Fruit fly (Drosophila melanogaster) whole organism, pupa: Measurements from ENCODE around the gene CG17193.

Experiments used
- CG10348 ChIP-seq: fragments of 200-800 bp; sonication (Bioruptor generic); IDR thresholded peaks from 2 replicates; pipeline ENCODE4 v1.3.6; 2022; ENCODE audit warnings: missing biosample characterization, missing genetic modification characterization
- CG12605 ChIP-seq: fragments of 200-800 bp; sonication (Bioruptor generic); IDR thresholded peaks from 2 replicates; pipeline ENCODE4 v1.3.6; 2022; ENCODE audit warnings: missing biosample characterization, missing genetic modification characterization
- CG13204 ChIP-seq: fragments of 200-800 bp; sonication (Bioruptor generic); optimal IDR thresholded peaks from 2 replicates; lab custom pipeline; 2018; ENCODE audit warnings: missing biosample characterization, mild to moderate bottlenecking, missing genetic modification characterization, moderate library complexity
- CG14655 ChIP-seq: fragments of 200-800 bp; sonication (Bioruptor generic); optimal IDR thresholded peaks from 3 replicates; lab custom pipeline; 2017; ENCODE audit warnings: mild to moderate bottlenecking, missing biosample characterization, missing genetic modification reagents, missing genetic modification characterization
- CG15710 ChIP-seq: fragments of 200-800 bp; sonication (Bioruptor generic); optimal IDR thresholded peaks from 2 replicates; lab custom pipeline; 2018; ENCODE audit warnings: missing biosample characterization, mild to moderate bottlenecking, missing genetic modification characterization, moderate library complexity
- CG17806 ChIP-seq: fragments of 200-800 bp; sonication (Bioruptor generic); optimal IDR thresholded peaks from 2 replicates; lab custom pipeline; 2018; ENCODE audit warnings: missing biosample characterization, mild to moderate bottlenecking, missing genetic modification characterization, moderate library complexity
- CG32121 ChIP-seq: fragments of 200-800 bp; sonication (Bioruptor generic); IDR thresholded peaks from 2 replicates; pipeline ENCODE4 v1.3.6; 2022; ENCODE audit warnings: missing biosample characterization, missing genetic modification characterization
- CG34367 ChIP-seq: fragments of 200-800 bp; sonication (Bioruptor generic); optimal IDR thresholded peaks from 2 replicates; lab custom pipeline; 2018; ENCODE audit warnings: missing biosample characterization, mild to moderate bottlenecking, missing genetic modification characterization
- CG4496 ChIP-seq: fragments of 200-800 bp; sonication (Bioruptor generic); IDR thresholded peaks from 3 replicates; pipeline ENCODE4 v1.3.6; 2022; ENCODE audit warnings: missing biosample characterization, missing genetic modification characterization
- CG8159 ChIP-seq: fragments of 200-800 bp; sonication (Bioruptor generic); optimal IDR thresholded peaks from 3 replicates; lab custom pipeline; 2018; ENCODE audit warnings: missing biosample characterization, mild to moderate bottlenecking, missing genetic modification characterization, moderate library complexity
- CG8301 ChIP-seq: fragments of 200-800 bp; sonication (Bioruptor generic); optimal IDR thresholded peaks from 2 replicates; lab custom pipeline; 2018; ENCODE audit warnings: missing biosample characterization, mild to moderate bottlenecking, missing genetic modification characterization
- CG9948 ChIP-seq: fragments of 200-800 bp; sonication (Bioruptor generic); optimal IDR thresholded peaks from 2 replicates; lab custom pipeline; 2018; ENCODE audit warnings: missing biosample characterization, mild to moderate bottlenecking, missing genetic modification characterization, moderate library complexity
- D1 ChIP-seq: fragments of 200-800 bp; sonication (Bioruptor generic); optimal IDR thresholded peaks from 2 replicates; lab custom pipeline; 2018; ENCODE audit warnings: missing biosample characterization, mild to moderate bottlenecking, missing genetic modification characterization, moderate library complexity
- EcR ChIP-seq: fragments of 200-800 bp; sonication (Bioruptor generic); optimal IDR thresholded peaks from 3 replicates; lab custom pipeline; 2019; ENCODE audit warnings: missing biosample characterization, missing genetic modification characterization, mild to moderate bottlenecking, moderate library complexity, missing genetic modification reagents
- Ets98B ChIP-seq: fragments of 200-800 bp; sonication (Bioruptor generic); IDR thresholded peaks from 2 replicates; pipeline ENCODE4 v1.3.6; 2022; ENCODE audit warnings: missing biosample characterization, missing genetic modification characterization
- Pif1A ChIP-seq: fragments of 200-800 bp; sonication (Bioruptor generic); optimal IDR thresholded peaks from 3 replicates; lab custom pipeline; 2016; ENCODE audit warnings: missing biosample characterization, missing genetic modification characterization
- Pif1B ChIP-seq: fragments of 200-800 bp; sonication (Bioruptor generic); optimal IDR thresholded peaks from 3 replicates; lab custom pipeline; 2016; ENCODE audit warnings: missing biosample characterization, missing genetic modification characterization
- Snoo ChIP-seq: fragments of 200-800 bp; sonication (Bioruptor generic); optimal IDR thresholded peaks from 3 replicates; lab custom pipeline; 2017; ENCODE audit warnings: missing biosample characterization, mild to moderate bottlenecking, missing genetic modification characterization, inconsistent platforms
- fd96Ca ChIP-seq: fragments of 200-800 bp; sonication (Bioruptor generic); IDR thresholded peaks from 3 replicates; pipeline ENCODE4 v1.3.6; 2022; ENCODE audit warnings: missing biosample characterization, missing genetic modification characterization
- gl ChIP-seq: fragments of 200-800 bp; sonication (Bioruptor generic); optimal IDR thresholded peaks from 2 replicates; lab custom pipeline; 2018; ENCODE audit warnings: missing biosample characterization, mild to moderate bottlenecking, missing genetic modification characterization
- rn ChIP-seq: fragments of 200-800 bp; sonication (Bioruptor generic); IDR thresholded peaks from 2 replicates; pipeline ENCODE4 v1.3.6; 2022; ENCODE audit warnings: missing biosample characterization, missing genetic modification characterization

Gene CG17193

dm6 chr3R:20021152-20021769, 34.6 kb downstream of the CG17193 start, which contains the start of the genes PIG-L and psidin:
PIG-L (minus strand) TSS chr3R:20021338.
psidin (plus strand) TSS chr3R:20021704.
- no peak for TF ChIP-seq CG10348 (GFP tag; lab: Robert Waterston, UW)
- TF ChIP-seq CG8301 (tag; lab: Kevin White, UChicago): peak; percentile 51
- peak; percentile 81 for TF ChIP-seq CG9948 (tag; lab: Kevin White, UChicago)
- peak; percentile 66 for TF ChIP-seq CG32121 (GFP tag; lab: Robert Waterston, UW)
- TF ChIP-seq CG14655 (GFP tag; lab: Kevin White, UChicago): no peak
- no peak for TF ChIP-seq gl
- TF ChIP-seq EcR (GFP tag; lab: Kevin White, UChicago): no peak
- no peak for TF ChIP-seq CG13204 (GFP tag; lab: Kevin White, UChicago)
- TF ChIP-seq Pif1A: no peak
- peak; percentile 52 for TF ChIP-seq CG12605 (GFP tag; lab: Robert Waterston, UW)
- peak; percentile 72 for TF ChIP-seq CG8159 (tag; lab: Kevin White, UChicago)
- TF ChIP-seq CG4496: peak; percentile 39; the same call in 2 of the 3 replicates
- peak; percentile 30; the same call in 1 of the 2 replicates for TF ChIP-seq Ets98B
- TF ChIP-seq Snoo: peak; percentile 85
- TF ChIP-seq fd96Ca (GFP tag; lab: Robert Waterston, UW): peak; percentile 62; the same call in 2 of the 3 replicates
- TF ChIP-seq CG15710 (tag; lab: Kevin White, UChicago): peak; percentile 88
- no peak for TF ChIP-seq Pif1B (GFP tag; lab: Kevin White, UChicago)
- peak; percentile 46 for TF ChIP-seq CG17806 (tag; lab: Kevin White, UChicago)
- peak; percentile 83 for TF ChIP-seq CG34367 (tag; lab: Kevin White, UChicago)
- no peak for TF ChIP-seq D1 (tag; lab: Kevin White, UChicago)
- TF ChIP-seq rn: peak; percentile 23

DNA sequence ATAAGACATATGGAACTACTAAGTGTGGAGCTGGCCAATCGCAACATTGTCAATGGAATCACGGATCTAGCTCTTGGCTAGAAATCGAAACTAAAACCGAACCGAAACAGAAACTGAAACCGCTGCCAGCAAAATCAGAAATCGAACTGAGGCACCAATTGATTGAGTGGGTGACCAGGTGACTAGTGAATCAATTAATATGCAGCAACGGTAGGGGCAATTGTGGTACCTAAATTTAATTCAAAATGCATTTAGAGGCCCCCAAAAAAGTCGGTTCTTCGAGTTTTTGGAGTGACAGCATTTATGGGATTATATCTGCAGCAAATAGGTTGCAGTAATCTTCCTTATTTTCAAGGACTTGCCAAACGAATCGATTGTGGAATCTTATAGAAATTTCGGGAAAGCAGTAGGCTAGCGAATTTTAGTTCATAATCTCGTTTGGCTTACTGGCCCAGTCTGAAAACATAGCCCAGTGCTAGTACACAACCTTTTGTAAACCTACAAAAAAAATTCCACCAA, 42.4 kb downstream of the CG17193 start, which contains the start of the genes CG17190 and CG4836:
Gene CG17190 (minus strand): TSS at position 101 of the 519 bp plus-strand sequence.
Gene CG4836 (plus strand): TSS at position 469 of the 519 bp plus-strand sequence.
- TF ChIP-seq Ets98B (no peak), rn (no peak), CG14655 (GFP tag; lab: Kevin White, UChicago) (no peak), fd96Ca (GFP tag; lab: Robert Waterston, UW) (no peak), CG12605 (GFP tag; lab: Robert Waterston, UW) (no peak), CG4496 (no peak), EcR (GFP tag; lab: Kevin White, UChicago) (no peak), CG8301 (tag; lab: Kevin White, UChicago) (no peak), CG15710 (tag; lab: Kevin White, UChicago) (no peak), CG17806 (tag; lab: Kevin White, UChicago) (no peak), CG34367 (tag; lab: Kevin White, UChicago) (no peak), gl (no peak), CG8159 (tag; lab: Kevin White, UChicago) (no peak), CG10348 (GFP tag; lab: Robert Waterston, UW) (no peak), CG13204 (GFP tag; lab: Kevin White, UChicago) (no peak), Snoo (no peak), D1 (tag; lab: Kevin White, UChicago) (no peak), CG9948 (tag; lab: Kevin White, UChicago) (no peak), CG32121 (GFP tag; lab: Robert Waterston, UW) (no peak), Pif1A (no peak)
- TF ChIP-seq, all 21 proteins: peak for 0

DNA sequence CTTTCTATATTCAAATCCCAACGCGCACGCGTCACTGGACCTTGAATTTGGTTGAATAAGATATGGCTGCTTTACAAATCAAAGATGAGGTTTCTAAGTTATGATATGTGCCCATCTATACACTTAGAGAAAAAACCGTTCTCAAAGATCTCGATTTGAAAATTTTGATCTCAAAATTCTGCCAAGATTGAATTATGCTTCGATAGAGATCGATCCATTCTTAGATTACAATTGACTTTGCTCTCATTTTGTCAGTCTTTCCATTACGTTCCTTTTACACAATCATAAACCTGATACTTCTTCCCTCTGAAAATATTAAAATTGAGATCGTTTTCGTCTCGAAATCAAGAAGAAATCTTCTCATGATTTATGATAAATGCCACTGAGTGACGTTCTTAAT, 43.2 kb downstream of the CG17193 start:
- no peak for TF ChIP-seq CG13204 (GFP tag; lab: Kevin White, UChicago)
- no peak for TF ChIP-seq CG17806 (tag; lab: Kevin White, UChicago)
- no peak for TF ChIP-seq Ets98B
- TF ChIP-seq CG34367 (tag; lab: Kevin White, UChicago): no peak
- no peak for TF ChIP-seq rn
- TF ChIP-seq D1 (tag; lab: Kevin White, UChicago): no peak
- no peak for TF ChIP-seq CG15710 (tag; lab: Kevin White, UChicago)
- TF ChIP-seq CG14655 (GFP tag; lab: Kevin White, UChicago): no peak
- no peak for TF ChIP-seq CG12605 (GFP tag; lab: Robert Waterston, UW)
- TF ChIP-seq CG8159 (tag; lab: Kevin White, UChicago): no peak
- TF ChIP-seq EcR (GFP tag; lab: Kevin White, UChicago): no peak
- TF ChIP-seq fd96Ca (GFP tag; lab: Robert Waterston, UW): no peak
- no peak for TF ChIP-seq Pif1B (GFP tag; lab: Kevin White, UChicago)
- no peak for TF ChIP-seq CG32121 (GFP tag; lab: Robert Waterston, UW)
- no peak for TF ChIP-seq CG10348 (GFP tag; lab: Robert Waterston, UW)
- TF ChIP-seq CG4496: no peak
- no peak for TF ChIP-seq CG9948 (tag; lab: Kevin White, UChicago)

DNA sequence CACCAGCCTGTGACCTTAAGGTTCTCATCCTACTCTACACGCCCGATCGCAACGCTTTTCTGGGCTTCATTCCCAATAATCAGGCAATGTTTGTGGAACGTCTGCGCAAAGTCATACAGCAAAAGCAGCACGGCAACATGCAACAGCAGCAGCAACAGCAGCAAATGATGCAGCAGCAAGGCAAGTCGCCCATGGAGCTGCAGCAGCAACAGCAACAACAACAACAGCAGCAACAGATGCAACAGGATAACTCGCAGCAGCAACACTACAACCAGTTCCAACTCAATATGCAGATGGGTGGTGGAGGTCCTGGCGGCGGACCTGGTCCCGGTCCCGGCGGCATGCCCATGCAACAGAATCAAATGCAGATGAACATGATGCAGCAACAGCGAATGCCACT, 45.0 kb downstream of the CG17193 start:
- TF ChIP-seq CG9948 (tag; lab: Kevin White, UChicago) (no peak), CG4496 (no peak), CG13204 (GFP tag; lab: Kevin White, UChicago) (no peak), CG32121 (GFP tag; lab: Robert Waterston, UW) (no peak), rn (no peak), Pif1B (GFP tag; lab: Kevin White, UChicago) (no peak), CG12605 (GFP tag; lab: Robert Waterston, UW) (no peak), CG8159 (tag; lab: Kevin White, UChicago) (no peak), Snoo (no peak), gl (no peak), D1 (tag; lab: Kevin White, UChicago) (no peak), EcR (GFP tag; lab: Kevin White, UChicago) (no peak), CG34367 (tag; lab: Kevin White, UChicago) (no peak), fd96Ca (GFP tag; lab: Robert Waterston, UW) (no peak), CG8301 (tag; lab: Kevin White, UChicago) (no peak), Pif1A (no peak)
